Fruit fly (Drosophila melanogaster) S2 (cell line): Measurements from ENCODE around the gene Ddx56.

Source experiments
- CG8478 ChIP-seq: fragments of >200 bp; optimal IDR thresholded peaks from 2 replicates; lab custom pipeline; 2018
- CTCF ChIP-seq, 2 experiments: fragments of >200 bp; optimal IDR thresholded peaks; 2 replicates each; lab custom pipeline; 2018

- no peak for TF ChIP-seq CTCF (optimal IDR thresholded peaks at IDR 0.05; lab: Kevin White, UChicago)
- no peak for TF ChIP-seq CG8478 (lab: Kevin White, UChicago)
These were observed 9.3 kb downstream of the Ddx56 start for dm6 chrX:21378344-21378882.
